Fruit fly (Drosophila melanogaster) whole organism, prepupa: ENCODE results near the gene CG9512.
A peak's percentile ranks its signal among the peaks of the same experiment; 100 is the strongest.

ENCODE experiments used
- CG16779 ChIP-seq: fragments of 200-800 bp; sonication (Bioruptor generic); optimal IDR thresholded peaks from 3 replicates; lab custom pipeline; 2017; ENCODE audit warnings: missing biosample characterization, mild to moderate bottlenecking, missing genetic modification characterization
- CG31627 ChIP-seq: fragments of 200-800 bp; sonication (Bioruptor generic); optimal IDR thresholded peaks from 3 replicates; lab custom pipeline; 2016; ENCODE audit warnings: missing biosample characterization, missing genetic modification characterization
- CG34406 ChIP-seq: fragments of 200-800 bp; sonication (Bioruptor generic); optimal IDR thresholded peaks from 3 replicates; lab custom pipeline; 2016; ENCODE audit warnings: missing biosample characterization, missing genetic modification characterization
- Hr4 ChIP-seq: fragments of 200-800 bp; sonication (Bioruptor generic); optimal IDR thresholded peaks from 3 replicates; lab custom pipeline; 2016; ENCODE audit warnings: missing biosample characterization, missing genetic modification characterization
- pdm3 ChIP-seq: fragments of 200-800 bp; sonication (Bioruptor generic); optimal IDR thresholded peaks from 3 replicates; lab custom pipeline; 2016; ENCODE audit warnings: missing biosample characterization, missing genetic modification characterization

- TF ChIP-seq CG16779 (tag; lab: Kevin White, UChicago): no peak
- TF ChIP-seq CG34406 (GFP tag; lab: Kevin White, UChicago): no peak
- TF ChIP-seq pdm3 (GFP tag; lab: Kevin White, UChicago): peak; percentile 40
- TF ChIP-seq Hr4 (GFP tag; lab: Kevin White, UChicago): peak; percentile 42
- TF ChIP-seq CG31627 (GFP tag; lab: Kevin White, UChicago): no peak
Observed at dm6 chrX:14922396-14923276, 17.3 kb upstream of the CG9512 start.
